Fruit fly (Drosophila melanogaster): Measurements from ENCODE around the gene CG34367.

CG34367 gene

dm6 chr2L:10306518-10307260 is 47.0 kb downstream of the CG34367 start, which contains the start of the genes CG5390 and CG4968 (continued):
- TF ChIP-seq CG11695 (GFP tag; IDR thresholded peaks at IDR 0.05) (peak; percentile 72; the same call in 2 of the 3 replicates), CG17385 (GFP tag; optimal IDR thresholded peaks at IDR 0.05) (peak; percentile 68), E2f2 (GFP tag; IDR thresholded peaks at IDR 0.05) (peak; percentile 70), CG4360 (GFP tag; IDR thresholded peaks at IDR 0.05) (no peak), CG34224 (GFP tag; IDR thresholded peaks at IDR 0.05; ENCODE audit: partially characterized antibody) (peak; percentile 51; the same call in 2 of the 3 replicates), CG2116 (GFP tag; optimal IDR thresholded peaks at IDR 0.05) (peak; percentile 99), ttk (GFP tag; IDR thresholded peaks at IDR 0.05) (peak; percentile 32; the same call in 1 of the 2 replicates), gcm (GFP tag; optimal IDR thresholded peaks at IDR 0.05) (peak; percentile 64), Fer3 (tag; optimal IDR thresholded peaks at IDR 0.05) (peak; percentile 77), CG17359 (tag; optimal IDR thresholded peaks at IDR 0.05) (peak; percentile 72), CG11085 (GFP tag; IDR thresholded peaks at IDR 0.05) (peak; percentile 39; the same call in 1 of the 2 replicates), Ptx1 (GFP tag; IDR thresholded peaks at IDR 0.05) (peak; percentile 50; the same call in 1 of the 2 replicates), gem (tag; optimal IDR thresholded peaks at IDR 0.05) (peak; percentile 87), CG4730 (GFP tag; IDR thresholded peaks at IDR 0.05) (no peak), Six4 (GFP tag; optimal IDR thresholded peaks at IDR 0.05) (peak; percentile 18), Pdp1 (GFP tag; optimal IDR thresholded peaks at IDR 0.05) (peak in 1 of 2 experiments; percentile 42), ash1 (GFP tag; optimal IDR thresholded peaks at IDR 0.05) (no peak), br (optimal IDR thresholded peaks at IDR 0.05) (no peak), unpg (GFP tag; optimal IDR thresholded peaks at IDR 0.05) (peak; percentile 81), CG4282 (GFP tag; optimal IDR thresholded peaks at IDR 0.05) (no peak), CG15073 (GFP tag; optimal IDR thresholded peaks at IDR 0.05) (no peak), sima (GFP tag; optimal IDR thresholded peaks at IDR 0.05) (no peak), CG6813 (GFP tag; optimal IDR thresholded peaks at IDR 0.05) (no peak), btn (GFP tag; optimal IDR thresholded peaks at IDR 0.05) (no peak), E2f1 (GFP tag; IDR thresholded peaks at IDR 0.05) (no peak), cas (GFP tag; IDR thresholded peaks at IDR 0.05) (peak; percentile 59; the same call in 1 of the 2 replicates), grn (GFP tag; optimal IDR thresholded peaks at IDR 0.05) (no peak), HLH54F (GFP tag; optimal IDR thresholded peaks at IDR 0.05) (peak; percentile 6), sisA (GFP tag; IDR thresholded peaks at IDR 0.05) (no peak), dysf (GFP tag; IDR thresholded peaks at IDR 0.05) (peak; percentile 55; the same call in 1 of the 3 replicates), abd-A (tag; optimal IDR thresholded peaks at IDR 0.05) (no peak), dimm (GFP tag; IDR thresholded peaks at IDR 0.05) (no peak), H15 (GFP tag; IDR thresholded peaks at IDR 0.05) (peak; percentile 45; the same call in 1 of the 3 replicates), Elba2 (GFP tag; optimal IDR thresholded peaks at IDR 0.05) (no peak), CG5953 (GFP tag; IDR thresholded peaks at IDR 0.05) (0 out of 2 replicates have a peak, but pooled peaks have one; percentile 45), CG17568 (GFP tag; optimal IDR thresholded peaks at IDR 0.05) (peak; percentile 57), chm (GFP tag; IDR thresholded peaks at IDR 0.05) (no peak; the same call in 1 of the 2 replicates), CG1792 (GFP tag; optimal IDR thresholded peaks at IDR 0.05) (no peak), Optix (GFP tag; IDR thresholded peaks at IDR 0.05) (no peak), CG12236 (GFP tag; optimal IDR thresholded peaks at IDR 0.05) (no peak), Scr (GFP tag; IDR thresholded peaks at IDR 0.05; ENCODE audit: partially characterized antibody) (peak; percentile 35; the same call in 1 of the 2 replicates), CG10431 (GFP tag; optimal IDR thresholded peaks at IDR 0.05) (peak; percentile 39), Ravus (GFP tag; IDR thresholded peaks at IDR 0.05) (no peak), Hr3 (GFP tag; optimal IDR thresholded peaks at IDR 0.05) (peak; percentile 52), CG12219 (GFP tag; optimal IDR thresholded peaks at IDR 0.05) (peak; percentile 37), ATbp (GFP tag; optimal IDR thresholded peaks at IDR 0.05) (no peak), dati (GFP tag; IDR thresholded peaks at IDR 0.05) (no peak), sug (tag; optimal IDR thresholded peaks at IDR 0.05) (peak; percentile 72), CG14441 (GFP tag; IDR thresholded peaks at IDR 0.05) (peak; percentile 28; the same call in 1 of the 2 replicates), CG4328 (GFP tag; optimal IDR thresholded peaks at IDR 0.05) (peak; percentile 70)

Data from whole organism, embryonic.